Fruit fly (Drosophila melanogaster) whole organism, embryonic: ENCODE results near the gene CG31388.

Experiments used
- B-H2 ChIP-seq: fragments of 200-800 bp; sonication (Bioruptor generic); optimal IDR thresholded peaks from 2 replicates; lab custom pipeline; 2018; ENCODE audit warnings: missing biosample characterization, mild to moderate bottlenecking, missing genetic modification characterization
- Bgb ChIP-seq: fragments of 200-800 bp; sonication (Bioruptor generic); IDR thresholded peaks from 2 replicates; pipeline ENCODE4 v1.3.6; 2022; ENCODE audit warnings: missing biosample characterization, missing genetic modification characterization; ENCODE audit not compliant: partially characterized antibody
- CG11695 ChIP-seq: fragments of 200-800 bp; sonication (Bioruptor generic); IDR thresholded peaks from 3 replicates; pipeline ENCODE4 v1.3.6; 2022; ENCODE audit warnings: missing biosample characterization, missing genetic modification characterization
- CG12155 ChIP-seq: fragments of 200-800 bp; sonication (Bioruptor generic); optimal IDR thresholded peaks from 3 replicates; lab custom pipeline; 2016; ENCODE audit warnings: missing biosample characterization, missing genetic modification characterization
- CG12391 ChIP-seq: fragments of 200-800 bp; sonication (Bioruptor generic); optimal IDR thresholded peaks from 3 replicates; lab custom pipeline; 2018; ENCODE audit warnings: missing biosample characterization, mild to moderate bottlenecking, missing genetic modification characterization, moderate library complexity
- CG15479 ChIP-seq: fragments of 200-800 bp; sonication (Bioruptor generic); optimal IDR thresholded peaks from 3 replicates; lab custom pipeline; 2019; ENCODE audit warnings: missing biosample characterization, mild to moderate bottlenecking, missing genetic modification characterization, moderate library complexity
- CG15696 ChIP-seq: fragments of 200-800 bp; sonication (Bioruptor generic); optimal IDR thresholded peaks from 2 replicates; lab custom pipeline; 2019; ENCODE audit warnings: missing biosample characterization, mild to moderate bottlenecking, missing genetic modification characterization, moderate library complexity
- CG17361 ChIP-seq: fragments of 200-800 bp; sonication (Bioruptor generic); IDR thresholded peaks from 3 replicates; pipeline ENCODE4 v1.3.6; 2022; ENCODE audit warnings: missing biosample characterization, missing genetic modification characterization
- CG1832 ChIP-seq: fragments of 200-800 bp; sonication (Bioruptor generic); optimal IDR thresholded peaks from 2 replicates; lab custom pipeline; 2017; ENCODE audit warnings: missing biosample characterization, mild to moderate bottlenecking, missing genetic modification characterization, inconsistent platforms
- CG2120 ChIP-seq: fragments of 200-800 bp; sonication (Bioruptor generic); optimal IDR thresholded peaks from 3 replicates; lab custom pipeline; 2016; ENCODE audit warnings: missing biosample characterization, missing genetic modification characterization
- CG2202 ChIP-seq: fragments of 200-800 bp; sonication (Bioruptor generic); optimal IDR thresholded peaks from 2 replicates; lab custom pipeline; 2018; ENCODE audit warnings: missing biosample characterization, mild to moderate bottlenecking, missing genetic modification characterization
- CG2678 ChIP-seq: fragments of 200-800 bp; sonication (Bioruptor generic); optimal IDR thresholded peaks from 3 replicates; lab custom pipeline; 2019; ENCODE audit warnings: missing biosample characterization, mild to moderate bottlenecking, missing genetic modification characterization, moderate library complexity
- CG32772 ChIP-seq: fragments of 200-800 bp; sonication (Bioruptor generic); IDR thresholded peaks from 2 replicates; pipeline ENCODE4 v1.3.6; 2022; ENCODE audit warnings: missing biosample characterization, missing genetic modification characterization
- CG34422 ChIP-seq: fragments of 200-800 bp; sonication (Bioruptor generic); IDR thresholded peaks from 3 replicates; pipeline ENCODE4 v1.3.6; 2022; ENCODE audit warnings: missing biosample characterization, missing genetic modification characterization
- CG3995 ChIP-seq: fragments of 200-800 bp; sonication (Bioruptor generic); optimal IDR thresholded peaks from 3 replicates; lab custom pipeline; 2016; ENCODE audit warnings: missing biosample characterization, missing genetic modification characterization
- CG5180 ChIP-seq: fragments of 200-800 bp; sonication (Bioruptor generic); optimal IDR thresholded peaks from 3 replicates; lab custom pipeline; 2017; ENCODE audit warnings: missing biosample characterization, missing genetic modification characterization, mild to moderate bottlenecking, moderate library complexity, missing genetic modification reagents
- CG8290 ChIP-seq, 3 experiments: fragments of 200-800 bp; sonication (Bioruptor generic); optimal IDR thresholded peaks; 2 replicates each; lab custom pipeline; 2016 to 2019; ENCODE audit warnings: missing biosample characterization in 3 of 3, missing genetic modification characterization in 3 of 3, mild to moderate bottlenecking in 2 of 3, moderate library complexity in 1 of 3
- CG9437 ChIP-seq: fragments of 200-800 bp; sonication (Bioruptor generic); optimal IDR thresholded peaks from 2 replicates; lab custom pipeline; 2018; ENCODE audit warnings: missing biosample characterization, mild to moderate bottlenecking, missing genetic modification characterization
- CTCF ChIP-seq: fragments of 200-800 bp; sonication (Bioruptor generic); optimal IDR thresholded peaks from 2 replicates; lab custom pipeline; 2017; ENCODE audit warnings: missing biosample characterization, mild to moderate bottlenecking, missing genetic modification characterization, moderate library complexity
- Chrac-16 ChIP-seq: fragments of 200-800 bp; sonication (Bioruptor generic); optimal IDR thresholded peaks from 3 replicates; lab custom pipeline; 2016; ENCODE audit warnings: missing biosample characterization, missing genetic modification characterization
- Dbx ChIP-seq: fragments of 200-800 bp; sonication (Bioruptor generic); IDR thresholded peaks from 3 replicates; pipeline ENCODE4 v1.3.6; 2022; ENCODE audit warnings: missing biosample characterization, missing genetic modification characterization
- Doc3 ChIP-seq: fragments of 200-800 bp; sonication (Bioruptor generic); IDR thresholded peaks from 3 replicates; pipeline ENCODE4 v1.3.6; 2022; ENCODE audit warnings: missing biosample characterization, missing genetic modification characterization; ENCODE audit not compliant: partially characterized antibody
- E2f1 ChIP-seq: fragments of 200-800 bp; sonication (Bioruptor generic); IDR thresholded peaks from 2 replicates; pipeline ENCODE4 v1.3.6; 2022; ENCODE audit warnings: missing biosample characterization, missing genetic modification characterization
- Ets97D ChIP-seq: fragments of 200-800 bp; sonication (Bioruptor generic); optimal IDR thresholded peaks from 3 replicates; lab custom pipeline; 2016; ENCODE audit warnings: missing biosample characterization, missing genetic modification characterization
- HLHmδ ChIP-seq: fragments of 200-800 bp; sonication (Bioruptor generic); optimal IDR thresholded peaks from 2 replicates; lab custom pipeline; 2018; ENCODE audit warnings: missing biosample characterization, mild to moderate bottlenecking, missing genetic modification characterization, moderate library complexity
- Hr3 ChIP-seq: fragments of 200-800 bp; sonication (Bioruptor generic); optimal IDR thresholded peaks from 3 replicates; lab custom pipeline; 2016; ENCODE audit warnings: missing biosample characterization, missing genetic modification characterization
- Oaz ChIP-seq: fragments of 200-800 bp; sonication (Bioruptor generic); IDR thresholded peaks from 2 replicates; pipeline ENCODE4 v1.3.6; 2022; ENCODE audit warnings: missing biosample characterization, missing genetic modification characterization
- Pdp1 ChIP-seq, 2 experiments: fragments of 200-800 bp; sonication (Bioruptor generic); optimal IDR thresholded peaks; 3 replicates each; lab custom pipeline; 2016; ENCODE audit warnings: missing biosample characterization in 2 of 2, missing genetic modification characterization in 2 of 2, mild to moderate bottlenecking in 1 of 2, moderate library complexity in 1 of 2
- Ptx1 ChIP-seq: fragments of 200-800 bp; sonication (Bioruptor generic); IDR thresholded peaks from 2 replicates; pipeline ENCODE4 v1.3.6; 2022; ENCODE audit warnings: missing biosample characterization, missing genetic modification characterization
- bigmax ChIP-seq: fragments of 200-800 bp; sonication (Bioruptor generic); optimal IDR thresholded peaks from 2 replicates; lab custom pipeline; 2018; ENCODE audit warnings: missing biosample characterization, mild to moderate bottlenecking, missing genetic modification characterization
- cato ChIP-seq: fragments of 200-800 bp; sonication (Bioruptor generic); optimal IDR thresholded peaks from 2 replicates; lab custom pipeline; 2016; ENCODE audit warnings: missing biosample characterization, missing genetic modification characterization, borderline replicate concordance
- chn ChIP-seq: fragments of 200-800 bp; sonication (Bioruptor generic); optimal IDR thresholded peaks from 2 replicates; lab custom pipeline; 2016; ENCODE audit warnings: missing biosample characterization, missing genetic modification characterization
- dm ChIP-seq: fragments of 200-800 bp; sonication (Bioruptor generic); optimal IDR thresholded peaks from 3 replicates; lab custom pipeline; 2016; ENCODE audit warnings: missing biosample characterization, missing genetic modification characterization
- gce ChIP-seq: fragments of 200-800 bp; sonication (Bioruptor generic); IDR thresholded peaks from 3 replicates; pipeline ENCODE4 v1.3.6; 2022; ENCODE audit warnings: missing biosample characterization, missing genetic modification characterization
- gcm ChIP-seq: fragments of 200-800 bp; sonication (Bioruptor generic); optimal IDR thresholded peaks from 2 replicates; lab custom pipeline; 2019; ENCODE audit warnings: missing biosample characterization, mild to moderate bottlenecking, missing genetic modification characterization, moderate library complexity
- hth ChIP-seq: fragments of >200 bp; optimal IDR thresholded peaks from 2 replicates; lab custom pipeline; 2017; ENCODE audit warnings: inconsistent platforms
- inv ChIP-seq: fragments of 200-800 bp; sonication (Bioruptor generic); IDR thresholded peaks from 2 replicates; pipeline ENCODE4 v1.3.6; 2022; ENCODE audit warnings: missing biosample characterization, missing genetic modification characterization; ENCODE audit not compliant: partially characterized antibody
- kni ChIP-seq: fragments of 200-800 bp; sonication (Bioruptor generic); optimal IDR thresholded peaks from 3 replicates; lab custom pipeline; 2017; ENCODE audit warnings: mild to moderate bottlenecking, missing biosample characterization, missing genetic modification reagents, missing genetic modification characterization
- lilli ChIP-seq: fragments of 200-800 bp; sonication (Bioruptor generic); optimal IDR thresholded peaks from 3 replicates; lab custom pipeline; 2016; ENCODE audit warnings: missing biosample characterization, missing genetic modification characterization
- lov ChIP-seq, 2 experiments: fragments of 200-800 bp in 1 of 2; fragments of >200 bp in 1 of 2; sonication (Bioruptor generic) in 1 of 2; IDR thresholded peaks in 1 of 2; optimal IDR thresholded peaks in 1 of 2; 2 replicates in 1 of 2; 3 replicates in 1 of 2; pipeline versions ENCODE4 v1.3.6 to Lab custom; 2017 to 2022; ENCODE audit warnings: missing biosample characterization in 1 of 2, missing genetic modification characterization in 1 of 2
- mam ChIP-seq: fragments of 200-800 bp; sonication (Bioruptor generic); optimal IDR thresholded peaks from 3 replicates; lab custom pipeline; 2016; ENCODE audit warnings: missing biosample characterization, missing genetic modification characterization
- nerfin-1 ChIP-seq: fragments of 200-800 bp; sonication (Bioruptor generic); optimal IDR thresholded peaks from 3 replicates; lab custom pipeline; 2019; ENCODE audit warnings: missing biosample characterization, mild to moderate bottlenecking, missing genetic modification characterization, moderate library complexity
- pho ChIP-seq: fragments of 200-800 bp; sonication (Bioruptor generic); optimal IDR thresholded peaks from 2 replicates; lab custom pipeline; 2016; ENCODE audit warnings: missing biosample characterization, missing genetic modification characterization
- slbo ChIP-seq: fragments of 200-800 bp; sonication (Bioruptor generic); IDR thresholded peaks from 2 replicates; pipeline ENCODE4 v1.3.6; 2022; ENCODE audit warnings: missing biosample characterization, missing genetic modification characterization
- sr ChIP-seq: fragments of 200-800 bp; sonication (Bioruptor generic); IDR thresholded peaks from 3 replicates; pipeline ENCODE4 v1.3.6; 2022; ENCODE audit warnings: missing biosample characterization, missing genetic modification characterization
- sug ChIP-seq: fragments of 200-800 bp; optimal IDR thresholded peaks from 2 replicates; lab custom pipeline; 2019; ENCODE audit warnings: missing biosample characterization, mild to moderate bottlenecking, missing genetic modification characterization, moderate library complexity
- tap ChIP-seq: fragments of 200-800 bp; optimal IDR thresholded peaks from 3 replicates; lab custom pipeline; 2019; ENCODE audit warnings: missing biosample characterization, mild to moderate bottlenecking, missing genetic modification characterization, moderate library complexity
- unc-4 ChIP-seq: fragments of 200-800 bp; sonication (Bioruptor generic); IDR thresholded peaks from 2 replicates; pipeline ENCODE4 v1.3.6; 2022; ENCODE audit warnings: missing biosample characterization, missing genetic modification characterization; ENCODE audit not compliant: partially characterized antibody
- vvl ChIP-seq: fragments of 200-800 bp; sonication (Bioruptor generic); IDR thresholded peaks from 2 replicates; pipeline ENCODE4 v1.3.6; 2022; ENCODE audit warnings: missing biosample characterization, missing genetic modification characterization
- zfh2 ChIP-seq: fragments of 200-800 bp; sonication (Bioruptor generic); optimal IDR thresholded peaks from 2 replicates; lab custom pipeline; 2016; ENCODE audit warnings: missing biosample characterization, missing genetic modification characterization

Gene CG31388

DNA sequence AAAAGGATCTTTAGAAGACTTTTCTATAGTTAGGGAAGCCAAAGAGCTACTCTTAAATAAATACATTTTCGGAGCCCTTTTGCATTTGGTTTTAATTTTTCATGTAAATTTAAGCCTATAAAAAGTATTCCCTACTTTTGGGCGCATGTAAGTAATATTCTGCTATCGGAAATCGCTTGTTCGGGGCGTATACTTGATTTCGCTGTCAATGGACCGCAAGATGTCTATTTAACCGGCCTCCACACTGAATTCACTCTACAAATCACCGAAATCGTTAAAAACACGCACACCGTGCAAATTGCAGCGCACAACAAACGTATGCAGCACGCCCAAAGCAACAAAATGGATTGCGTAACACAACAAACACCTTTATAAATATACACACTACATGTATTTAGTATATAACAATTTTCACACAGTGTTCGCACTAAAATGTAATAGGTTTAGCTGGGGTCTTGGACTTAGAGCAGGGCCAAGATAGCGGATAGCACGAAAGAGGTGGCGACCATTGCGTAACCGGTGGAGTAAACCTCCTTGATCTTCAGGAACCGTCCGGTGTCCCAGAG lies 28.8 kb upstream of the CG31388 start (continued):
- TF ChIP-seq CG2678 (tag; lab: Kevin White, UChicago): no peak
- no peak for TF ChIP-seq HLHmδ (GFP tag; lab: Kevin White, UChicago)
- no peak for TF ChIP-seq unc-4 (GFP tag; lab: Robert Waterston, UW)
- peak; percentile 35 for TF ChIP-seq CG15479 (GFP tag; lab: Kevin White, UChicago)
- no peak for TF ChIP-seq Doc3
- no peak for TF ChIP-seq zfh2 (GFP tag; lab: Kevin White, UChicago)
- TF ChIP-seq cato: no peak
- no peak for TF ChIP-seq kni (GFP tag; lab: Kevin White, UChicago)
- TF ChIP-seq CG12155 (GFP tag; lab: Kevin White, UChicago): no peak
- TF ChIP-seq CG12391 (tag; lab: Kevin White, UChicago): no peak
- no peak for TF ChIP-seq E2f1 (GFP tag; lab: Robert Waterston, UW)
- no peak for TF ChIP-seq CG1832 (GFP tag; lab: Kevin White, UChicago)
- TF ChIP-seq CG32772 (GFP tag; lab: Robert Waterston, UW): no peak
- TF ChIP-seq Bgb (GFP tag; lab: Robert Waterston, UW): peak; percentile 34; the same call in 1 of the 2 replicates
- TF ChIP-seq lov (optimal IDR thresholded peaks at IDR 0.05; lab: Kevin White, UChicago): no peak
- no peak for TF ChIP-seq lov (GFP tag; IDR thresholded peaks at IDR 0.05; lab: Robert Waterston, UW)
- no peak for TF ChIP-seq CG8290 (GFP tag; optimal IDR thresholded peaks at IDR 0.05; lab: Kevin White, UChicago)
- peak in 1 of 2 experiments; percentile 8 for TF ChIP-seq CG8290 (tag; optimal IDR thresholded peaks at IDR 0.05; lab: Kevin White, UChicago)
- no peak for TF ChIP-seq sr
- peak; percentile 96 for TF ChIP-seq Ets97D
- no peak for TF ChIP-seq CG5180 (GFP tag; lab: Kevin White, UChicago)
- no peak; the same call in 1 of the 2 replicates for TF ChIP-seq inv (GFP tag; lab: Robert Waterston, UW)
- no peak for TF ChIP-seq CG3995 (GFP tag; lab: Kevin White, UChicago)
- TF ChIP-seq gce: no peak
- no peak for TF ChIP-seq Ptx1 (GFP tag; lab: Robert Waterston, UW)
- TF ChIP-seq mam: no peak
- TF ChIP-seq Oaz (GFP tag; lab: Robert Waterston, UW): no peak
- no peak for TF ChIP-seq tap (tag; lab: Kevin White, UChicago)
- peak in 1 of 2 experiments; percentile 98 for TF ChIP-seq Pdp1 (GFP tag; optimal IDR thresholded peaks at IDR 0.05; lab: Kevin White, UChicago)
- no peak for TF ChIP-seq hth (lab: Kevin White, UChicago)
- peak; percentile 53 for TF ChIP-seq CTCF
- TF ChIP-seq, all 482 proteins: peak for 16

DNA sequence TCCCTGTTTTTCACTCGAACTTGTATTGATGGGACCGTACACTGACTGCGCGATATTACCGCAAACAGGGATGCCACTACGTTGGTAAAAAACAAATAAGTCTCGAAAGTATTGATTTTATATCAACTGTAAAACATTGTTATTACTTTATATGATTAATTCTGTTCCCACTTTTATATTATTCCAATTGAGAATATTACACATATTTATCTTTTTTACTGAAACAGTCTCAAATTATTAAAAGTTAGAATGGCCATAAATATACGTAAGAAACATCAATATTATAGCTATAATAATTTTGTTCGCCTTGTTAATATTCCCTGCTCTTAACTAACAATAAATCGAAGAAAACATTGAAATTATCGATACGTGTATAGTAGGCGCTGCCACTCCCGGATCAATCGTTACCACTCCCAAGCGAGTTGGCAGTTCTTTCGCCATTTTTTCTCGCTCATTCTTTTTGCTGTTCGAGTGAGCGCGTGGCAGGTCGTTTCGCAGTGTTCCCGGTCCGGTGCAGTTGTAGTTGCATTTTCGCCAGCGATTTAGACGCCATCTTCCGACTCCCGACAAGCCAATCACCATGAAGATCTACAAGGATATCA lies 27.7 kb upstream of the CG31388 start, which contains the start of the genes SdhC and Tctp:
Gene SdhC (minus strand): TSS at position 49 of the 602 bp plus-strand sequence.
Gene Tctp (plus strand): TSS at position 447 of the 602 bp plus-strand sequence.
- peak; percentile 36 for TF ChIP-seq CG9437 (GFP tag; lab: Kevin White, UChicago)
- peak; percentile 30; the same call in 1 of the 3 replicates for TF ChIP-seq CG34422 (GFP tag; lab: Robert Waterston, UW)
- TF ChIP-seq CG2120 (GFP tag; lab: Kevin White, UChicago): peak; percentile 73
- TF ChIP-seq bigmax (GFP tag; lab: Kevin White, UChicago): peak; percentile 72
- TF ChIP-seq lilli (GFP tag; lab: Kevin White, UChicago): peak; percentile 44
- TF ChIP-seq sug (tag; lab: Kevin White, UChicago): peak; percentile 54
- TF ChIP-seq slbo: peak; percentile 24; the same call in 1 of the 2 replicates
- TF ChIP-seq Chrac-16: peak; percentile 27
- peak; percentile 61 for TF ChIP-seq B-H2
- 0 out of 3 replicates have a peak, but pooled peaks have one; percentile 35 for TF ChIP-seq Dbx (GFP tag; lab: Robert Waterston, UW)
- peak; percentile 57 for TF ChIP-seq CG15696 (tag; lab: Kevin White, UChicago)
- TF ChIP-seq pho: peak; percentile 55
- TF ChIP-seq vvl (GFP tag; lab: Robert Waterston, UW): 0 out of 2 replicates have a peak, but pooled peaks have one; percentile 34
- TF ChIP-seq chn (GFP tag; lab: Kevin White, UChicago): no peak
- TF ChIP-seq dm: peak; percentile 68
- peak; percentile 18 for TF ChIP-seq gcm
- TF ChIP-seq nerfin-1: peak; percentile 9
- peak; percentile 14 for TF ChIP-seq CG2202 (tag; lab: Kevin White, UChicago)
- TF ChIP-seq CG11695 (GFP tag; lab: Robert Waterston, UW): no peak
- peak; percentile 41 for TF ChIP-seq Hr3
- TF ChIP-seq CG17361 (GFP tag; lab: Robert Waterston, UW): peak; percentile 79
